Worm (Caenorhabditis elegans): ENCODE results near the gene nas-6.

ce11 chrIV:17441260-17441659, 49.3 kb downstream of the nas-6 start:
- TF ChIP-seq skn-1 (tag; optimal IDR thresholded peaks at IDR 0.05) (no peak), ceh-28 (tag; optimal IDR thresholded peaks at IDR 0.05) (no peak)
